Worm (Caenorhabditis elegans) whole organism, L1 larva: ENCODE measurements around the gene F46G11.4.

Source experiments
- lin-14 ChIP-seq: fragments of 200-800 bp; sonication (Bioruptor generic); optimal IDR thresholded peaks from 2 replicates; lab custom pipeline; 2018; ENCODE audit warnings: mild to moderate bottlenecking, missing genetic modification characterization, moderate library complexity, missing compliant biosample characterization
- nhr-19 ChIP-seq: fragments of 200-800 bp; sonication (Bioruptor generic); conservative IDR thresholded peaks from 2 replicates; pipeline ENCODE4 v1.3.6; 2022; ENCODE audit warnings: missing genetic modification characterization, missing compliant biosample characterization
- nhr-76 ChIP-seq: sonication (generic microtip); optimal IDR thresholded peaks from 2 replicates; lab custom pipeline; 2017; ENCODE audit warnings: missing biosample characterization, missing genetic modification characterization
- pag-3 ChIP-seq: sonication (generic microtip); optimal IDR thresholded peaks from 2 replicates; lab custom pipeline; 2017; ENCODE audit warnings: missing genetic modification characterization, mild to moderate bottlenecking, missing compliant biosample characterization, antibody characterized with exemption, borderline replicate concordance; ENCODE audit not compliant: insufficient read depth
- snpc-4 ChIP-seq: fragments of 150-350 bp; optimal IDR thresholded peaks from 2 replicates; lab custom pipeline; 2014; ENCODE audit warnings: missing biosample characterization, missing genetic modification characterization
- sox-4 ChIP-seq: sonication (generic microtip); optimal IDR thresholded peaks from 2 replicates; lab custom pipeline; 2016; ENCODE audit warnings: missing genetic modification characterization, missing compliant biosample characterization
- unc-30 ChIP-seq: sonication (generic microtip); optimal IDR thresholded peaks from 2 replicates; lab custom pipeline; 2017; ENCODE audit warnings: missing biosample characterization, missing genetic modification characterization
- xbp-1 ChIP-seq: sonication (generic microtip); optimal IDR thresholded peaks from 2 replicates; lab custom pipeline; 2016; ENCODE audit warnings: missing genetic modification characterization, missing compliant biosample characterization
- ztf-11 ChIP-seq, 2 experiments: sonication (generic microtip); optimal IDR thresholded peaks; 2 replicates each; lab custom pipeline; 2016 to 2017; ENCODE audit warnings: missing genetic modification characterization in 2 of 2, missing biosample characterization in 1 of 2, missing compliant biosample characterization in 1 of 2

F46G11.4 gene

ce11 chrX:5763904-5764303 lies 34.7 kb downstream of the F46G11.4 start (continued):
- TF ChIP-seq unc-30 (tag; lab: Kevin White, UChicago) (no peak), sox-4 (no peak), xbp-1 (tag; lab: Kevin White, UChicago) (peak; percentile 51), pag-3 (tag; lab: Kevin White, UChicago) (no peak)

ce11 chrX:5763292-5763691 lies 35.3 kb downstream of the F46G11.4 start, which contains the start of gene tag-294:
TSS of gene tag-294 (minus strand) at chrX:5763392.
- TF ChIP-seq nhr-19 (GFP tag; lab: Robert Waterston, UW): no peak
- peak; percentile 6 for TF ChIP-seq lin-14 (GFP tag; lab: Kevin White, UChicago)

- TF ChIP-seq nhr-76 (tag; lab: Kevin White, UChicago): no peak
- no peak for TF ChIP-seq ztf-11 (tag; optimal IDR thresholded peaks at IDR 0.05; lab: Kevin White, UChicago)
- peak; percentile 23 for TF ChIP-seq snpc-4 (tag; lab: Kevin White, UChicago)
Measured at ce11 chrX:5753141-5753540, 45.4 kb downstream of the F46G11.4 start.
